Fruit fly (Drosophila melanogaster): Measurements from ENCODE around the gene jigr1.
A peak's percentile ranks its signal among the peaks of the same experiment; 100 is the strongest.

The jigr1 gene

dm6 chr3R:25680528-25680927 lies 42.9 kb downstream of the jigr1 start, which contains the start of the genes CG4743 and Idh3g (continued):
- TF ChIP-seq CG9876 (GFP tag; optimal IDR thresholded peaks at IDR 0.05) (peak; percentile 18), tio (GFP tag; optimal IDR thresholded peaks at IDR 0.05) (peak; percentile 94), nom (GFP tag; optimal IDR thresholded peaks at IDR 0.05) (peak; percentile 93), CG8924 (tag; optimal IDR thresholded peaks at IDR 0.05) (peak; percentile 98), CG6272 (GFP tag; IDR thresholded peaks at IDR 0.05) (peak; percentile 90), ac (GFP tag; optimal IDR thresholded peaks at IDR 0.05) (peak; percentile 95), vvl (GFP tag; IDR thresholded peaks at IDR 0.05) (peak; percentile 99), H2.0 (GFP tag; IDR thresholded peaks at IDR 0.05) (peak; percentile 95), CG10209 (GFP tag; optimal IDR thresholded peaks at IDR 0.05) (peak; percentile 96), tna (GFP tag; IDR thresholded peaks at IDR 0.05; ENCODE audit: partially characterized antibody) (no peak), dan (GFP tag; IDR thresholded peaks at IDR 0.05) (peak; percentile 79), CG2202 (tag; optimal IDR thresholded peaks at IDR 0.05) (peak; percentile 97), CG2712 (tag; optimal IDR thresholded peaks at IDR 0.05) (peak; percentile 99), CG18599 (GFP tag; optimal IDR thresholded peaks at IDR 0.05) (peak; percentile 98), crol (GFP tag; IDR thresholded peaks at IDR 0.05) (peak; percentile 53; the same call in 1 of the 2 replicates), CG14860 (GFP tag; IDR thresholded peaks at IDR 0.05; ENCODE audit: partially characterized antibody) (no peak), ranshi (GFP tag; IDR thresholded peaks at IDR 0.05) (peak; percentile 96), pfk (GFP tag; optimal IDR thresholded peaks at IDR 0.05) (peak; percentile 68), croc (GFP tag; conservative IDR thresholded peaks at IDR 0.05) (peak; percentile 92), CG11247 (GFP tag; IDR thresholded peaks at IDR 0.05) (peak; percentile 94), Neu2 (GFP tag; optimal IDR thresholded peaks at IDR 0.05; ENCODE audit: borderline replicate concordance) (no peak), shn (GFP tag; optimal IDR thresholded peaks at IDR 0.05) (peak; percentile 24), twi (tag; optimal IDR thresholded peaks at IDR 0.05) (peak; percentile 97), nerfin-1 (tag; optimal IDR thresholded peaks at IDR 0.05) (peak; percentile 96), CG2889 (GFP tag; IDR thresholded peaks at IDR 0.05) (peak; percentile 89), cad (GFP tag; optimal IDR thresholded peaks at IDR 0.05) (no peak), p53 (GFP tag; optimal IDR thresholded peaks at IDR 0.05) (no peak), mirr (GFP tag; optimal IDR thresholded peaks at IDR 0.05) (peak; percentile 88), CG11695 (GFP tag; IDR thresholded peaks at IDR 0.05) (peak; percentile 98), Doc3 (GFP tag; IDR thresholded peaks at IDR 0.05; ENCODE audit: partially characterized antibody) (no peak), CG10654 (GFP tag; optimal IDR thresholded peaks at IDR 0.05) (peak; percentile 94), CG33213 (GFP tag; optimal IDR thresholded peaks at IDR 0.05) (peak; percentile 74), CG10321 (GFP tag; IDR thresholded peaks at IDR 0.05) (peak; percentile 79), aop (GFP tag; IDR thresholded peaks at IDR 0.05) (0 out of 2 replicates have a peak, but pooled peaks have one; percentile 5), en (GFP tag; optimal IDR thresholded peaks at IDR 0.05) (peak; percentile 21), gcm2 (GFP tag; optimal IDR thresholded peaks at IDR 0.05) (peak; percentile 80), Nf-YA (GFP tag; IDR thresholded peaks at IDR 0.05) (peak; percentile 93), ato (GFP tag; IDR thresholded peaks at IDR 0.05; ENCODE audit: partially characterized antibody) (no peak), unc-4 (GFP tag; IDR thresholded peaks at IDR 0.05; ENCODE audit: partially characterized antibody) (0 out of 2 replicates have a peak, but pooled peaks have one; percentile 31), bowl (GFP tag; IDR thresholded peaks at IDR 0.05) (peak; percentile 91), prd (optimal IDR thresholded peaks at IDR 0.05) (no peak), prd (GFP tag; IDR thresholded peaks at IDR 0.05) (peak; percentile 97), ERR (GFP tag; optimal IDR thresholded peaks at IDR 0.05) (peak; percentile 53), CG12219 (GFP tag; optimal IDR thresholded peaks at IDR 0.05) (peak; percentile 94), al (GFP tag; IDR thresholded peaks at IDR 0.05) (peak; percentile 92), CG13424 (tag; optimal IDR thresholded peaks at IDR 0.05) (peak; percentile 99), odd (GFP tag; optimal IDR thresholded peaks at IDR 0.05) (peak; percentile 95), D19B (GFP tag; optimal IDR thresholded peaks at IDR 0.05) (peak; percentile 87), mld (GFP tag; IDR thresholded peaks at IDR 0.05; ENCODE audit: partially characterized antibody) (no peak), CG10274 (GFP tag; optimal IDR thresholded peaks at IDR 0.05) (peak; percentile 79), Atf-2 (GFP tag; optimal IDR thresholded peaks at IDR 0.05) (peak; percentile 60)
